Worm (Caenorhabditis elegans) whole organism, mixed stage, embryonic: ENCODE results near the gene srh-241.

ENCODE experiments used
- M03D4.4 ChIP-seq: sonication (generic microtip); optimal IDR thresholded peaks from 2 replicates; lab custom pipeline; 2017; ENCODE audit warnings: mild to moderate bottlenecking, missing genetic modification characterization, missing compliant biosample characterization
- blmp-1 ChIP-seq: fragments of 150-350 bp; optimal IDR thresholded peaks from 2 replicates; lab custom pipeline; 2014; ENCODE audit warnings: missing biosample characterization, missing genetic modification characterization
- ceh-39 ChIP-seq: fragments of 150-350 bp; optimal IDR thresholded peaks from 2 replicates; lab custom pipeline; 2014; ENCODE audit warnings: missing biosample characterization, missing genetic modification characterization
- drap-1 ChIP-seq: fragments of 200-800 bp; sonication (Bioruptor generic); optimal IDR thresholded peaks from 3 replicates; lab custom pipeline; 2018; ENCODE audit warnings: mild to moderate bottlenecking, missing genetic modification characterization, missing compliant biosample characterization
- mep-1 ChIP-seq: fragments of 150-350 bp; optimal IDR thresholded peaks from 2 replicates; lab custom pipeline; 2017; ENCODE audit warnings: missing biosample characterization, missing genetic modification reagents, missing genetic modification characterization, inconsistent platforms
- nhr-237 ChIP-seq: fragments of 150-350 bp; optimal IDR thresholded peaks from 2 replicates; lab custom pipeline; 2014; ENCODE audit warnings: missing biosample characterization, missing genetic modification characterization
- nhr-28 ChIP-seq: fragments of 150-350 bp; optimal IDR thresholded peaks from 2 replicates; lab custom pipeline; 2014; ENCODE audit warnings: missing biosample characterization, missing genetic modification characterization
- snpc-4 ChIP-seq: fragments of 150-350 bp; optimal IDR thresholded peaks from 2 replicates; lab custom pipeline; 2014; ENCODE audit warnings: missing biosample characterization, missing genetic modification characterization
- unc-120 ChIP-seq: sonication (generic microtip); optimal IDR thresholded peaks from 2 replicates; lab custom pipeline; 2017; ENCODE audit warnings: missing genetic modification characterization, missing compliant biosample characterization; ENCODE audit not compliant: poor library complexity, severe bottlenecking
- unc-39 ChIP-seq: fragments of 150-350 bp; optimal IDR thresholded peaks from 2 replicates; lab custom pipeline; 2014; ENCODE audit warnings: missing biosample characterization, missing genetic modification characterization
- ztf-11 ChIP-seq: fragments of 150-350 bp; optimal IDR thresholded peaks from 2 replicates; lab custom pipeline; 2014; ENCODE audit warnings: missing biosample characterization, missing genetic modification characterization

- no peak for TF ChIP-seq nhr-237 (tag; lab: Kevin White, UChicago)
- no peak for TF ChIP-seq ztf-11 (tag; lab: Kevin White, UChicago)
- no peak for TF ChIP-seq nhr-28 (tag; lab: Kevin White, UChicago)
- no peak for TF ChIP-seq mep-1 (tag; lab: Kevin White, UChicago)
- no peak for TF ChIP-seq unc-120 (tag; lab: Kevin White, UChicago)
- TF ChIP-seq unc-39 (tag; lab: Kevin White, UChicago): no peak
- no peak for TF ChIP-seq blmp-1 (tag; lab: Kevin White, UChicago)
- no peak for TF ChIP-seq M03D4.4
- no peak for TF ChIP-seq drap-1
- no peak for TF ChIP-seq snpc-4 (tag; lab: Kevin White, UChicago)
- no peak for TF ChIP-seq ceh-39 (tag; lab: Kevin White, UChicago)
Measured at ce11 chrV:2881016-2881415, 11.6 kb upstream of the srh-241 start, which contains the start of gene ifc-1.
